Worm (Caenorhabditis elegans) whole organism, late embryonic: ENCODE data around the gene srj-20.

Source experiments
- ama-1 ChIP-seq: fragments of 150-350 bp; optimal IDR thresholded peaks from 2 replicates; lab custom pipeline; 2014
- lim-6 ChIP-seq: sonication (generic microtip); optimal IDR thresholded peaks from 2 replicates; lab custom pipeline; 2016; ENCODE audit warnings: missing genetic modification characterization, missing compliant biosample characterization
- unc-42 ChIP-seq: sonication (generic microtip); optimal IDR thresholded peaks from 2 replicates; lab custom pipeline; 2016; ENCODE audit warnings: missing genotype, missing genetic modification characterization, missing compliant biosample characterization

ce11 chrV:2617499-2617898 lies 44.5 kb upstream of the srj-20 start:
- no peak for TF ChIP-seq unc-42 (tag; lab: Kevin White, UChicago)
- no peak for TF ChIP-seq lim-6 (tag; lab: Kevin White, UChicago)
- no peak for TF ChIP-seq ama-1 (lab: Kevin White, UChicago)
